Fruit fly (Drosophila melanogaster) whole organism, embryonic: ENCODE results near the gene Nthl1.

ENCODE experiments used
- Abd-B ChIP-seq: fragments of 200-800 bp; sonication (Bioruptor generic); optimal IDR thresholded peaks from 2 replicates; lab custom pipeline; 2018; ENCODE audit warnings: missing biosample characterization, mild to moderate bottlenecking, missing genetic modification characterization, moderate library complexity
- CG42726 ChIP-seq: fragments of 200-800 bp; sonication (Bioruptor generic); IDR thresholded peaks from 2 replicates; pipeline ENCODE4 v1.3.6; 2022; ENCODE audit warnings: missing biosample characterization, missing genetic modification characterization; ENCODE audit not compliant: partially characterized antibody
- ERR ChIP-seq: fragments of 200-800 bp; sonication (Bioruptor generic); optimal IDR thresholded peaks from 2 replicates; lab custom pipeline; 2016; ENCODE audit warnings: missing biosample characterization, missing genetic modification characterization
- disco-r ChIP-seq: fragments of 200-800 bp; sonication (Bioruptor generic); optimal IDR thresholded peaks from 2 replicates; lab custom pipeline; 2016; ENCODE audit warnings: missing biosample characterization, missing genetic modification characterization

- TF ChIP-seq CG42726 (GFP tag; lab: Robert Waterston, UW) = no peak
- no peak for TF ChIP-seq ERR (GFP tag; lab: Kevin White, UChicago)
- TF ChIP-seq disco-r = no peak
- no peak for TF ChIP-seq Abd-B
Observed at dm6 chr2L:20883097-20883496, 44.6 kb downstream of the Nthl1 start.
